Worm (Caenorhabditis elegans) whole organism, late embryonic: ENCODE results near the gene T18D3.9.

Experiments
- C08G9.2 ChIP-seq: sonication (generic microtip); optimal IDR thresholded peaks from 2 replicates; lab custom pipeline; 2016; ENCODE audit warnings: mild to moderate bottlenecking, missing genetic modification characterization, moderate library complexity, missing compliant biosample characterization
- C38D4.7 ChIP-seq: fragments of 200-800 bp; sonication (Bioruptor generic); optimal IDR thresholded peaks from 2 replicates; lab custom pipeline; 2018; ENCODE audit warnings: mild to moderate bottlenecking, missing genetic modification characterization, moderate library complexity, missing compliant biosample characterization
- F13H6.1 ChIP-seq: sonication (generic microtip); optimal IDR thresholded peaks from 2 replicates; lab custom pipeline; 2016; ENCODE audit warnings: missing genetic modification characterization, missing compliant biosample characterization
- K02D7.2 ChIP-seq: sonication (generic microtip); optimal IDR thresholded peaks from 2 replicates; lab custom pipeline; 2017; ENCODE audit warnings: mild to moderate bottlenecking, missing genetic modification characterization, missing compliant biosample characterization
- K09A11.1 ChIP-seq: sonication (generic microtip); optimal IDR thresholded peaks from 2 replicates; lab custom pipeline; 2017; ENCODE audit warnings: antibody characterized with exemption, mild to moderate bottlenecking, missing genetic modification characterization, missing compliant biosample characterization; ENCODE audit not compliant: insufficient read depth
- ahr-1 ChIP-seq: sonication (generic microtip); optimal IDR thresholded peaks from 2 replicates; lab custom pipeline; 2016; ENCODE audit warnings: missing genetic modification characterization, missing compliant biosample characterization
- ama-1 ChIP-seq: fragments of 150-350 bp; optimal IDR thresholded peaks from 2 replicates; lab custom pipeline; 2014
- ceh-14 ChIP-seq: sonication (generic microtip); optimal IDR thresholded peaks from 2 replicates; lab custom pipeline; 2016; ENCODE audit warnings: missing genotype, missing genetic modification characterization, missing compliant biosample characterization
- ceh-19 ChIP-seq: fragments of 200-800 bp; sonication (Bioruptor generic); optimal IDR thresholded peaks from 2 replicates; lab custom pipeline; 2018; ENCODE audit warnings: mild to moderate bottlenecking, missing genetic modification characterization, missing compliant biosample characterization
- ceh-2 ChIP-seq: sonication (generic microtip); optimal IDR thresholded peaks from 2 replicates; lab custom pipeline; 2016; ENCODE audit warnings: missing genotype, missing genetic modification characterization, missing compliant biosample characterization
- ceh-24 ChIP-seq: sonication (generic microtip); optimal IDR thresholded peaks from 2 replicates; lab custom pipeline; 2016; ENCODE audit warnings: mild to moderate bottlenecking, missing genetic modification characterization, missing compliant biosample characterization
- ceh-31 ChIP-seq: sonication (generic microtip); optimal IDR thresholded peaks from 2 replicates; lab custom pipeline; 2016; ENCODE audit warnings: missing genetic modification characterization, missing compliant biosample characterization
- ceh-45 ChIP-seq: fragments of 200-800 bp; sonication (Bioruptor generic); IDR thresholded peaks from 2 replicates; pipeline ENCODE4 v1.3.6; 2022; ENCODE audit warnings: missing genetic modification reagents, missing genetic modification characterization, missing compliant biosample characterization
- ceh-48 ChIP-seq: sonication (generic microtip); optimal IDR thresholded peaks from 2 replicates; lab custom pipeline; 2016; ENCODE audit warnings: missing genetic modification characterization, inconsistent platforms, missing compliant biosample characterization
- che-1 ChIP-seq: sonication (generic microtip); optimal IDR thresholded peaks from 2 replicates; lab custom pipeline; 2016; ENCODE audit warnings: mild to moderate bottlenecking, missing genetic modification characterization, missing compliant biosample characterization
- elt-2 ChIP-seq: sonication (generic microtip); optimal IDR thresholded peaks from 2 replicates; lab custom pipeline; 2016; ENCODE audit warnings: missing genetic modification reagents, missing genetic modification characterization, missing compliant biosample characterization
- elt-4 ChIP-seq: sonication (generic microtip); optimal IDR thresholded peaks from 2 replicates; lab custom pipeline; 2016; ENCODE audit warnings: missing genetic modification characterization, missing compliant biosample characterization
- ets-4 ChIP-seq: sonication (generic microtip); optimal IDR thresholded peaks from 2 replicates; lab custom pipeline; 2016; ENCODE audit warnings: missing genetic modification characterization, missing compliant biosample characterization
- fkh-10 ChIP-seq: fragments of 150-350 bp; optimal IDR thresholded peaks from 2 replicates; lab custom pipeline; 2014; ENCODE audit warnings: missing biosample characterization, missing genetic modification reagents, missing genetic modification characterization
- hlh-15 ChIP-seq: sonication (generic microtip); optimal IDR thresholded peaks from 2 replicates; lab custom pipeline; 2016; ENCODE audit warnings: missing genetic modification characterization, missing compliant biosample characterization
- hlh-8 ChIP-seq: sonication (generic microtip); optimal IDR thresholded peaks from 2 replicates; lab custom pipeline; 2016; ENCODE audit warnings: missing genotype, missing genetic modification characterization, missing compliant biosample characterization
- lim-6 ChIP-seq: sonication (generic microtip); optimal IDR thresholded peaks from 2 replicates; lab custom pipeline; 2016; ENCODE audit warnings: missing genetic modification characterization, missing compliant biosample characterization
- lin-11 ChIP-seq: fragments of 200-800 bp; sonication (Bioruptor generic); optimal IDR thresholded peaks from 2 replicates; lab custom pipeline; 2018; ENCODE audit warnings: mild to moderate bottlenecking, missing genetic modification characterization, missing compliant biosample characterization
- madf-2 ChIP-seq: sonication (generic microtip); optimal IDR thresholded peaks from 2 replicates; lab custom pipeline; 2017; ENCODE audit warnings: missing genetic modification characterization, missing compliant biosample characterization
- nfya-1 ChIP-seq: sonication (generic microtip); optimal IDR thresholded peaks from 2 replicates; lab custom pipeline; 2017; ENCODE audit warnings: missing genetic modification characterization, mild to moderate bottlenecking, missing compliant biosample characterization, antibody characterized with exemption, moderate library complexity
- nhr-11 ChIP-seq: fragments of 150-350 bp; optimal IDR thresholded peaks from 2 replicates; lab custom pipeline; 2014; ENCODE audit warnings: missing biosample characterization, missing genetic modification characterization
- odd-2 ChIP-seq: sonication (generic microtip); optimal IDR thresholded peaks from 2 replicates; lab custom pipeline; 2017; ENCODE audit warnings: antibody characterized with exemption, mild to moderate bottlenecking, missing genetic modification characterization, missing compliant biosample characterization
- pat-9 ChIP-seq: fragments of 200-800 bp; sonication (Bioruptor generic); optimal IDR thresholded peaks from 2 replicates; lab custom pipeline; 2018; ENCODE audit warnings: mild to moderate bottlenecking, missing genetic modification characterization, moderate library complexity, missing compliant biosample characterization
- pha-2 ChIP-seq: sonication (generic microtip); optimal IDR thresholded peaks from 2 replicates; lab custom pipeline; 2017; ENCODE audit warnings: mild to moderate bottlenecking, missing genetic modification characterization, missing compliant biosample characterization
- pqm-1 ChIP-seq: sonication (generic microtip); optimal IDR thresholded peaks from 2 replicates; lab custom pipeline; 2016; ENCODE audit warnings: missing genetic modification characterization, missing compliant biosample characterization
- ref-2 ChIP-seq: sonication (generic microtip); optimal IDR thresholded peaks from 2 replicates; lab custom pipeline; 2016; ENCODE audit warnings: missing genetic modification characterization, missing compliant biosample characterization
- sdc-2 ChIP-seq: sonication (generic microtip); optimal IDR thresholded peaks from 2 replicates; lab custom pipeline; 2016; ENCODE audit warnings: missing genotype, missing genetic modification characterization, missing compliant biosample characterization
- syd-9 ChIP-seq: sonication (generic microtip); optimal IDR thresholded peaks from 2 replicates; lab custom pipeline; 2016; ENCODE audit warnings: mild to moderate bottlenecking, missing genetic modification characterization, moderate library complexity, missing compliant biosample characterization
- tbx-2 ChIP-seq: sonication (generic microtip); optimal IDR thresholded peaks from 2 replicates; lab custom pipeline; 2016; ENCODE audit warnings: missing genetic modification characterization, missing compliant biosample characterization
- tbx-7 ChIP-seq: sonication (generic microtip); optimal IDR thresholded peaks from 2 replicates; lab custom pipeline; 2016; ENCODE audit warnings: missing genotype, missing genetic modification characterization, missing compliant biosample characterization
- ttx-3 ChIP-seq: sonication (generic microtip); optimal IDR thresholded peaks from 2 replicates; lab custom pipeline; 2016; ENCODE audit warnings: missing genetic modification reagents, missing genetic modification characterization, missing compliant biosample characterization
- unc-42 ChIP-seq: sonication (generic microtip); optimal IDR thresholded peaks from 2 replicates; lab custom pipeline; 2016; ENCODE audit warnings: missing genotype, missing genetic modification characterization, missing compliant biosample characterization
- unc-55 ChIP-seq: sonication (generic microtip); optimal IDR thresholded peaks from 2 replicates; lab custom pipeline; 2017; ENCODE audit warnings: missing biosample characterization, missing genetic modification reagents, missing genetic modification characterization
- unc-86 ChIP-seq: sonication (generic microtip); optimal IDR thresholded peaks from 2 replicates; lab custom pipeline; 2016; ENCODE audit warnings: missing genetic modification characterization, missing compliant biosample characterization
- ztf-16 ChIP-seq: sonication (generic microtip); optimal IDR thresholded peaks from 2 replicates; lab custom pipeline; 2017; ENCODE audit warnings: missing genetic modification characterization, missing compliant biosample characterization

Gene T18D3.9

DNA sequence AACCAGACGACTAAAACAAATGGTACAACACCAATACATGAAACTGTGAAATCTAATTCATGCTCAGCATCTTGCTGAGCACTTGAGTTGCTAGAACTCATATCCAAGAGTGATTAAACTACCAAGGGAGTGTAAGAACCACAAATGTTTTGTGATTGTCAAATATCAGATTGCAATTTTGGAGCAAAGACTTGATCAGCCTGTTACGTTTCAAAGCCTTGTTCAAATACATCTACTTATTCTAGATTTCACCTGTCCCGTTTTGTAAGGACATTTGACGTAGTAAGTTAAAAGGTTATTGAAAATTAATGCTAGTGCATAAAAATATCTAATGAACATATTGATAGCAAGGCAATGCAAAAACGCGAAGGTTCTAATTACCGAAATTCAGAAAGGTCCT lies 23.1 kb upstream of the T18D3.9 start, which contains the start of gene F45E6.1:
Gene F45E6.1 (minus strand): TSS at position 101 of the 400 bp plus-strand sequence.
- TF ChIP-seq hlh-8 (no peak), syd-9 (no peak), F13H6.1 (tag; lab: Kevin White, UChicago) (no peak), ceh-14 (no peak), tbx-7 (tag; lab: Kevin White, UChicago) (no peak)

DNA sequence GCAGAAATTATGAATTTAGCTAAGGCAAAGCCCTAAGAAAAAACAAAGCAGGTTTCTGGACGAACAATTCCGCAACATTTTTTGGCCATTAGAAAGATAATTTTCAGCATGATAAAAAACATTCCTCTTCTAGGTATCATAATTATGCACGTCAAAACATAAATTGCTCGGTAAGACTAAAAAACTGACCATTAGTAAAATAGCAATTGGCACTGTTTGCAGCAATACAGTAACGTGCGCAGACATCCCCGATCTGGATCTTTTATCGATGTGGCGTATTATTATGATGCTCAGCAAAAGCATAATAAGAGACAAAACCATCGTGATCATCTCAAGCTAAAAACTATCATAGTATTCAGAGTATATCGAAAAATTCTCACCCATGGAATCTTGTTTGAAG lies 22.2 kb upstream of the T18D3.9 start:
- no peak for TF ChIP-seq ceh-31 (tag; lab: Kevin White, UChicago)
- TF ChIP-seq ceh-24 (tag; lab: Kevin White, UChicago): no peak
- no peak for TF ChIP-seq nhr-11
- no peak for TF ChIP-seq F13H6.1 (tag; lab: Kevin White, UChicago)
- TF ChIP-seq ceh-48: no peak

DNA sequence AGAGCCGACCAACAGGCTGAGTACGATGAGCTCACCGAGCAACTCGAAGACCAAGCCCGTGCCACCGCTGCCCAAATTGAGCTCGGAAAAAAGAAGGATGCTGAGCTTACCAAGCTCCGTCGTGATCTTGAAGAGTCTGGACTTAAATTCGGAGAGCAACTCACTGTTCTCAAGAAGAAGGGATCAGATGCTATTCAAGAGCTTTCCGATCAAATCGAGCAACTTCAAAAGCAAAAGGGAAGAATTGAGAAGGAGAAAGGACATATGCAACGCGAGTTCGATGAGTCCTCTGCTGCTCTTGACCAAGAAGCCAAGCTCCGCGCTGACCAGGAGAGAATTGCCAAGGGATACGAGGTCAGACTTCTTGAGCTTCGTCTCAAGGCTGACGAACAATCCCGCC lies 18.0 kb upstream of the T18D3.9 start:
- TF ChIP-seq elt-4 (no peak), hlh-8 (no peak), elt-2 (tag; lab: Kevin White, UChicago) (no peak), ref-2 (tag; lab: Kevin White, UChicago) (no peak)

DNA sequence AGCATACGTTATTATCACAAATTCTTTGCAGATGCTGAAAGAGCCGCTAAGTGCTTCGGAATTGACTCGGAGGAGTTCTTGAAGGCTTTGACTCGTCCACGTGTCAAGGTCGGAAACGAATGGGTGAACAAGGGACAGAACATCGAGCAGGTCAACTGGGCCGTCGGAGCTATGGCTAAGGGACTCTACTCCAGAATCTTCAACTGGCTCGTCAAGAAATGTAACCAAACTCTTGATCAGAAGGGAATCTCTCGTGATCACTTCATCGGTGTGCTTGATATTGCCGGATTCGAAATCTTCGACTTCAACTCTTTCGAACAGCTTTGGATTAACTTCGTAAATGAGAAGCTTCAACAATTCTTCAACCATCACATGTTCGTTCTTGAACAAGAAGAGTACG lies 15.6 kb upstream of the T18D3.9 start:
- TF ChIP-seq nfya-1: no peak
- no peak for TF ChIP-seq C08G9.2 (tag; lab: Kevin White, UChicago)
- TF ChIP-seq lim-6 (tag; lab: Kevin White, UChicago): no peak
- no peak for TF ChIP-seq lin-11 (tag; lab: Kevin White, UChicago)
- TF ChIP-seq sdc-2: no peak
- TF ChIP-seq pat-9 (tag; lab: Kevin White, UChicago): no peak
- TF ChIP-seq ceh-45 (GFP tag; lab: Robert Waterston, UW): no peak
- no peak for TF ChIP-seq unc-55 (GFP tag; lab: Kevin White, UChicago)
- TF ChIP-seq K09A11.1 (tag; lab: Kevin White, UChicago): no peak
- no peak for TF ChIP-seq C38D4.7 (GFP tag; lab: Kevin White, UChicago)
- TF ChIP-seq ets-4: no peak
- TF ChIP-seq hlh-8: no peak
- no peak for TF ChIP-seq hlh-15 (tag; lab: Kevin White, UChicago)
- no peak for TF ChIP-seq ztf-16 (tag; lab: Kevin White, UChicago)
- no peak for TF ChIP-seq ama-1 (lab: Kevin White, UChicago)
- no peak for TF ChIP-seq syd-9

DNA sequence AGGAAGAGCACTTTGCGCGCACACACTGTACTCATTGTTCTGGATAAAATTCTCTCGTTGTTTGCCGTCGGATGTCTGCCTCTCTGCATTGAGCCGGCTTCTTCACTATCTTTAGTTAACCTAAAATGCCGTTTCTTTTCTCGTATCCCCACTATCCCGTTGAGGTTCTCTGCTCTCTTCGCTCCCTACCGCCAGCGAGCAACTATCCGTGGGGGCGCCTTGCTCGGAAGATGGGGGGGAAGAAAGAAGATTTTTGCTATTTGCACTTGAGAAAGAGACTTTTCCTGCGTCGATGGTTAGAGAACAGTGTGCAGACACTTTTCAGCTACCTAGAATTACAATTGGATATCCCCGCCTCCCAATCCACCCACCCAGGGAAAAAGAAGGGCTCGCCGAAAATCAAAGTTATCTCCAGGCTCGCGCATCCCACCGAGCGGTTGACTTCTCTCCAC lies 13.4 kb upstream of the T18D3.9 start, which contains the start of gene myo-2:
Gene myo-2 (plus strand): TSS at position 402 of the 452 bp plus-strand sequence.
- TF ChIP-seq K02D7.2 (no peak), elt-2 (tag; lab: Kevin White, UChicago) (no peak), ref-2 (tag; lab: Kevin White, UChicago) (no peak), K09A11.1 (tag; lab: Kevin White, UChicago) (no peak), syd-9 (no peak), odd-2 (tag; lab: Kevin White, UChicago) (no peak)

DNA sequence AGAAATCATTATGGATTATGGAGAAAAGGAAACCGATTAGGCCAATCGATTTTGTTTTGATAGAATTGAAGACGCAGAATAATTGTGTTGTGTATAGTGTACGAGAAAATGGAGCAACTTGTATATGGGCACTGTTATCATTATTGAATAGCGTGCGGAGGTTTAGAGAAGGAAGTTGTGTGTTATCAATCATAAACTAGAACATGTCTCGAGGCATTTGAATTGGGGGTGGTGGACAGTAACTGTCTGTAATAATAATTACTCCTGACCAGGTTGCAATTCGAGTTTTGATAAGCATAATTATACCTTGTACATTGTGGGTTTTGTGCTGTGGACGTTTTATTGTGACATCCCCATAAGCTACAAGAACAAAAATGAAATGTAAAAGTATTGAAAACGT lies 12.5 kb upstream of the T18D3.9 start, which contains the start of gene cdf-2:
Gene cdf-2 (minus strand): TSS at position 149 of the 400 bp plus-strand sequence.
- TF ChIP-seq C08G9.2 (tag; lab: Kevin White, UChicago): no peak
- TF ChIP-seq ceh-2 (tag; lab: Kevin White, UChicago): no peak
- TF ChIP-seq madf-2 (tag; lab: Kevin White, UChicago): no peak
- TF ChIP-seq C38D4.7 (GFP tag; lab: Kevin White, UChicago): no peak
- no peak for TF ChIP-seq sdc-2
- TF ChIP-seq F13H6.1 (tag; lab: Kevin White, UChicago): no peak
- no peak for TF ChIP-seq fkh-10
- no peak for TF ChIP-seq ceh-19 (GFP tag; lab: Kevin White, UChicago)
- TF ChIP-seq che-1 (tag; lab: Kevin White, UChicago): no peak
- TF ChIP-seq unc-86 (tag; lab: Kevin White, UChicago): no peak
- TF ChIP-seq tbx-2 (tag; lab: Kevin White, UChicago): no peak
- no peak for TF ChIP-seq ttx-3 (tag; lab: Kevin White, UChicago)
- TF ChIP-seq pha-2 (tag; lab: Kevin White, UChicago): no peak
- TF ChIP-seq pqm-1: no peak
- no peak for TF ChIP-seq unc-42 (tag; lab: Kevin White, UChicago)
- no peak for TF ChIP-seq ahr-1 (tag; lab: Kevin White, UChicago)
